Worm (Caenorhabditis elegans) whole organism, mixed stage, embryonic: ENCODE measurements around the gene skr-19.
A peak's percentile ranks its signal among the peaks of the same experiment; 100 is the strongest.

Experiments
- M03D4.4 ChIP-seq: sonication (generic microtip); optimal IDR thresholded peaks from 2 replicates; lab custom pipeline; 2017; ENCODE audit warnings: mild to moderate bottlenecking, missing genetic modification characterization, missing compliant biosample characterization
- bed-3 ChIP-seq: fragments of 200-800 bp; sonication (Bioruptor generic); optimal IDR thresholded peaks from 3 replicates; lab custom pipeline; 2018; ENCODE audit warnings: mild to moderate bottlenecking, missing genetic modification characterization, moderate library complexity, missing compliant biosample characterization
- blmp-1 ChIP-seq: fragments of 150-350 bp; optimal IDR thresholded peaks from 2 replicates; lab custom pipeline; 2014; ENCODE audit warnings: missing biosample characterization, missing genetic modification characterization
- ceh-39 ChIP-seq: fragments of 150-350 bp; optimal IDR thresholded peaks from 2 replicates; lab custom pipeline; 2014; ENCODE audit warnings: missing biosample characterization, missing genetic modification characterization
- ceh-43 ChIP-seq: fragments of 200-800 bp; sonication (Bioruptor generic); optimal IDR thresholded peaks from 2 replicates; lab custom pipeline; 2018; ENCODE audit warnings: mild to moderate bottlenecking, missing genetic modification characterization, moderate library complexity, missing compliant biosample characterization
- ceh-83 ChIP-seq: fragments of 200-800 bp; sonication (Bioruptor generic); optimal IDR thresholded peaks from 2 replicates; lab custom pipeline; 2018; ENCODE audit warnings: mild to moderate bottlenecking, missing genetic modification characterization, missing compliant biosample characterization
- ces-1 ChIP-seq: fragments of 150-350 bp; optimal IDR thresholded peaks from 2 replicates; lab custom pipeline; 2014; ENCODE audit warnings: missing biosample characterization, missing genetic modification reagents, missing genetic modification characterization
- cnd-1 ChIP-seq: fragments of 200-800 bp; sonication (Bioruptor generic); optimal IDR thresholded peaks from 2 replicates; lab custom pipeline; 2018; ENCODE audit warnings: mild to moderate bottlenecking, missing genetic modification characterization, missing compliant biosample characterization
- drap-1 ChIP-seq: fragments of 200-800 bp; sonication (Bioruptor generic); optimal IDR thresholded peaks from 3 replicates; lab custom pipeline; 2018; ENCODE audit warnings: mild to moderate bottlenecking, missing genetic modification characterization, missing compliant biosample characterization
- elt-1 ChIP-seq: sonication (generic microtip); optimal IDR thresholded peaks from 2 replicates; lab custom pipeline; 2017; ENCODE audit warnings: missing genetic modification characterization, mild to moderate bottlenecking, missing compliant biosample characterization, antibody characterized with exemption, moderate library complexity, borderline replicate concordance; ENCODE audit not compliant: insufficient read depth
- elt-3 ChIP-seq: fragments of 150-350 bp; optimal IDR thresholded peaks from 2 replicates; lab custom pipeline; 2014; ENCODE audit warnings: missing biosample characterization, missing genetic modification characterization
- flh-1 ChIP-seq: fragments of 200-800 bp; sonication (Bioruptor generic); optimal IDR thresholded peaks from 2 replicates; lab custom pipeline; 2018; ENCODE audit warnings: mild to moderate bottlenecking, missing genetic modification characterization, moderate library complexity, missing compliant biosample characterization
- ham-2 ChIP-seq: fragments of 200-800 bp; sonication (Bioruptor generic); optimal IDR thresholded peaks from 2 replicates; lab custom pipeline; 2018; ENCODE audit warnings: mild to moderate bottlenecking, missing genetic modification characterization, missing compliant biosample characterization
- hlh-1 ChIP-seq: fragments of 150-350 bp; optimal IDR thresholded peaks from 2 replicates; lab custom pipeline; 2014; ENCODE audit warnings: missing biosample characterization, missing genetic modification reagents, missing genetic modification characterization
- lin-13 ChIP-seq: fragments of 150-350 bp; optimal IDR thresholded peaks from 2 replicates; lab custom pipeline; 2014; ENCODE audit warnings: missing biosample characterization, missing genetic modification characterization
- lin-32 ChIP-seq: fragments of 200-800 bp; sonication (Bioruptor generic); optimal IDR thresholded peaks from 2 replicates; lab custom pipeline; 2018; ENCODE audit warnings: mild to moderate bottlenecking, missing genetic modification characterization, missing compliant biosample characterization
- lsy-2 ChIP-seq: fragments of 150-350 bp; optimal IDR thresholded peaks from 2 replicates; lab custom pipeline; 2014; ENCODE audit warnings: missing biosample characterization, missing genetic modification characterization
- mab-5 ChIP-seq: fragments of 150-350 bp; optimal IDR thresholded peaks from 2 replicates; lab custom pipeline; 2014; ENCODE audit warnings: missing biosample characterization, missing genetic modification characterization
- mep-1 ChIP-seq: fragments of 150-350 bp; optimal IDR thresholded peaks from 2 replicates; lab custom pipeline; 2017; ENCODE audit warnings: missing biosample characterization, missing genetic modification reagents, missing genetic modification characterization, inconsistent platforms
- mls-2 ChIP-seq: sonication (generic microtip); optimal IDR thresholded peaks from 2 replicates; lab custom pipeline; 2016; ENCODE audit warnings: mild to moderate bottlenecking, missing genetic modification characterization, moderate library complexity, missing compliant biosample characterization
- nhr-12 ChIP-seq: fragments of 150-350 bp; optimal IDR thresholded peaks from 2 replicates; lab custom pipeline; 2014; ENCODE audit warnings: missing biosample characterization, missing genetic modification characterization
- nhr-2 ChIP-seq: fragments of 150-350 bp; optimal IDR thresholded peaks from 2 replicates; lab custom pipeline; 2014; ENCODE audit warnings: missing biosample characterization, missing genetic modification characterization
- nhr-237 ChIP-seq: fragments of 150-350 bp; optimal IDR thresholded peaks from 2 replicates; lab custom pipeline; 2014; ENCODE audit warnings: missing biosample characterization, missing genetic modification characterization
- nhr-28 ChIP-seq: fragments of 150-350 bp; optimal IDR thresholded peaks from 2 replicates; lab custom pipeline; 2014; ENCODE audit warnings: missing biosample characterization, missing genetic modification characterization
- nhr-76 ChIP-seq: sonication (generic microtip); optimal IDR thresholded peaks from 2 replicates; lab custom pipeline; 2017; ENCODE audit warnings: missing biosample characterization, missing genetic modification characterization
- pha-4 ChIP-seq: fragments of 150-350 bp; optimal IDR thresholded peaks from 2 replicates; lab custom pipeline; 2018; ENCODE audit warnings: missing biosample characterization, missing genetic modification reagents, missing genetic modification characterization
- sem-2 ChIP-seq: fragments of 200-800 bp; sonication (Bioruptor generic); optimal IDR thresholded peaks from 2 replicates; lab custom pipeline; 2018; ENCODE audit warnings: mild to moderate bottlenecking, missing genetic modification characterization, missing compliant biosample characterization
- snpc-4 ChIP-seq: fragments of 150-350 bp; optimal IDR thresholded peaks from 2 replicates; lab custom pipeline; 2014; ENCODE audit warnings: missing biosample characterization, missing genetic modification characterization
- sptf-1 ChIP-seq: sonication (generic microtip); optimal IDR thresholded peaks from 2 replicates; lab custom pipeline; 2017; ENCODE audit warnings: mild to moderate bottlenecking, missing genetic modification characterization, moderate library complexity, missing compliant biosample characterization
- tbx-8 ChIP-seq: fragments of 200-800 bp; sonication (Bioruptor generic); optimal IDR thresholded peaks from 2 replicates; lab custom pipeline; 2018; ENCODE audit warnings: mild to moderate bottlenecking, missing genetic modification characterization, moderate library complexity, missing compliant biosample characterization
- unc-120 ChIP-seq: sonication (generic microtip); optimal IDR thresholded peaks from 2 replicates; lab custom pipeline; 2017; ENCODE audit warnings: missing genetic modification characterization, missing compliant biosample characterization; ENCODE audit not compliant: poor library complexity, severe bottlenecking
- unc-39 ChIP-seq: fragments of 150-350 bp; optimal IDR thresholded peaks from 2 replicates; lab custom pipeline; 2014; ENCODE audit warnings: missing biosample characterization, missing genetic modification characterization
- unc-62 ChIP-seq: fragments of 150-350 bp; optimal IDR thresholded peaks from 2 replicates; lab custom pipeline; 2014; ENCODE audit warnings: missing biosample characterization, missing genetic modification reagents, missing genetic modification characterization
- zip-8 ChIP-seq: fragments of 150-350 bp; optimal IDR thresholded peaks from 2 replicates; lab custom pipeline; 2014; ENCODE audit warnings: missing biosample characterization, missing genetic modification characterization
- ztf-11 ChIP-seq: fragments of 150-350 bp; optimal IDR thresholded peaks from 2 replicates; lab custom pipeline; 2014; ENCODE audit warnings: missing biosample characterization, missing genetic modification characterization

Gene skr-19

ce11 chrX:13262195-13262594 lies 37.7 kb upstream of the skr-19 start, which contains the start of gene K09A11.1:
K09A11.1 (plus strand) TSS chrX:13262495.
- TF ChIP-seq nhr-76 (tag; lab: Kevin White, UChicago) (no peak), elt-3 (tag; lab: Kevin White, UChicago) (no peak), ztf-11 (tag; lab: Kevin White, UChicago) (no peak), ceh-43 (GFP tag; lab: Kevin White, UChicago) (no peak), nhr-28 (tag; lab: Kevin White, UChicago) (no peak), elt-1 (tag; lab: Kevin White, UChicago) (no peak), ceh-83 (no peak), nhr-2 (tag; lab: Kevin White, UChicago) (no peak), pha-4 (tag; lab: Kevin White, UChicago) (no peak), mls-2 (tag; lab: Kevin White, UChicago) (no peak), blmp-1 (no peak), nhr-12 (no peak), drap-1 (GFP tag; lab: Kevin White, UChicago) (no peak), unc-120 (tag; lab: Kevin White, UChicago) (no peak), flh-1 (GFP tag; lab: Kevin White, UChicago) (no peak), lsy-2 (tag; lab: Kevin White, UChicago) (no peak), lin-32 (GFP tag; lab: Kevin White, UChicago) (no peak), unc-62 (GFP tag; lab: Kevin White, UChicago) (no peak)

- TF ChIP-seq elt-3 (tag; lab: Kevin White, UChicago) (no peak), M03D4.4 (no peak), ceh-39 (tag; lab: Kevin White, UChicago) (no peak), hlh-1 (tag; lab: Kevin White, UChicago) (no peak), mab-5 (tag; lab: Kevin White, UChicago) (no peak), unc-62 (GFP tag; lab: Kevin White, UChicago) (no peak), ceh-43 (GFP tag; lab: Kevin White, UChicago) (no peak), ceh-83 (no peak), sem-2 (GFP tag; lab: Kevin White, UChicago) (no peak), zip-8 (tag; lab: Kevin White, UChicago) (no peak), bed-3 (GFP tag; lab: Kevin White, UChicago) (no peak), lin-13 (tag; lab: Kevin White, UChicago) (no peak), tbx-8 (GFP tag; lab: Kevin White, UChicago) (no peak), nhr-2 (tag; lab: Kevin White, UChicago) (no peak), pha-4 (tag; lab: Kevin White, UChicago) (no peak), drap-1 (GFP tag; lab: Kevin White, UChicago) (no peak)
These were observed 33.1 kb upstream of the skr-19 start, which contains the start of gene K08H2.10 for ce11 chrX:13257577-13257976. K08H2.10 (plus strand) TSS chrX:13257806.

ce11 chrX:13251914-13252434 lies 27.5 kb upstream of the skr-19 start, which contains the start of gene nhr-32:
nhr-32 (plus strand) TSS chrX:13251964.
- TF ChIP-seq elt-1 (tag; lab: Kevin White, UChicago), result no peak
- TF ChIP-seq lsy-2 (tag; lab: Kevin White, UChicago), result no peak
- TF ChIP-seq mab-5 (tag; lab: Kevin White, UChicago), result no peak
- no peak for TF ChIP-seq nhr-28 (tag; lab: Kevin White, UChicago)
- no peak for TF ChIP-seq ceh-39 (tag; lab: Kevin White, UChicago)
- no peak for TF ChIP-seq ham-2 (GFP tag; lab: Kevin White, UChicago)
- TF ChIP-seq bed-3 (GFP tag; lab: Kevin White, UChicago), result no peak
- no peak for TF ChIP-seq mls-2 (tag; lab: Kevin White, UChicago)
- no peak for TF ChIP-seq tbx-8 (GFP tag; lab: Kevin White, UChicago)
- no peak for TF ChIP-seq flh-1 (GFP tag; lab: Kevin White, UChicago)

ce11 chrX:13251354-13251843 lies 26.9 kb upstream of the skr-19 start:
- TF ChIP-seq ceh-83, result no peak
- TF ChIP-seq unc-120 (tag; lab: Kevin White, UChicago), result peak; percentile 76
- peak; percentile 22 for TF ChIP-seq sptf-1 (tag; lab: Kevin White, UChicago)
- TF ChIP-seq unc-62 (GFP tag; lab: Kevin White, UChicago), result peak; percentile 81
- no peak for TF ChIP-seq snpc-4 (tag; lab: Kevin White, UChicago)
- TF ChIP-seq pha-4 (tag; lab: Kevin White, UChicago), result peak; percentile 72
- no peak for TF ChIP-seq tbx-8 (GFP tag; lab: Kevin White, UChicago)
- no peak for TF ChIP-seq unc-39 (tag; lab: Kevin White, UChicago)
- TF ChIP-seq ces-1 (GFP tag; lab: Kevin White, UChicago), result peak; percentile 86
- TF ChIP-seq flh-1 (GFP tag; lab: Kevin White, UChicago), result no peak
- TF ChIP-seq elt-1 (tag; lab: Kevin White, UChicago), result peak; percentile 76
- TF ChIP-seq drap-1 (GFP tag; lab: Kevin White, UChicago), result peak; percentile 3
- TF ChIP-seq zip-8 (tag; lab: Kevin White, UChicago), result no peak
- TF ChIP-seq lin-32 (GFP tag; lab: Kevin White, UChicago), result no peak
- peak; percentile 29 for TF ChIP-seq nhr-237 (tag; lab: Kevin White, UChicago)
- no peak for TF ChIP-seq nhr-12
- no peak for TF ChIP-seq M03D4.4
- no peak for TF ChIP-seq lsy-2 (tag; lab: Kevin White, UChicago)
- peak; percentile 94 for TF ChIP-seq hlh-1 (tag; lab: Kevin White, UChicago)
- TF ChIP-seq mep-1, result peak; percentile 85
- TF ChIP-seq mab-5 (tag; lab: Kevin White, UChicago), result no peak
- TF ChIP-seq nhr-76 (tag; lab: Kevin White, UChicago), result no peak
- no peak for TF ChIP-seq ceh-39 (tag; lab: Kevin White, UChicago)
- TF ChIP-seq lin-13 (tag; lab: Kevin White, UChicago), result peak; percentile 41
- TF ChIP-seq sem-2 (GFP tag; lab: Kevin White, UChicago), result no peak
- TF ChIP-seq nhr-2 (tag; lab: Kevin White, UChicago), result peak; percentile 63
- TF ChIP-seq cnd-1 (tag; lab: Kevin White, UChicago), result no peak
- peak; percentile 43 for TF ChIP-seq ham-2 (GFP tag; lab: Kevin White, UChicago)
- TF ChIP-seq bed-3 (GFP tag; lab: Kevin White, UChicago), result no peak
- no peak for TF ChIP-seq blmp-1
- TF ChIP-seq ztf-11 (tag; lab: Kevin White, UChicago), result no peak
- no peak for TF ChIP-seq nhr-28 (tag; lab: Kevin White, UChicago)
- TF ChIP-seq mls-2 (tag; lab: Kevin White, UChicago), result peak; percentile 64
- TF ChIP-seq ceh-43 (GFP tag; lab: Kevin White, UChicago), result peak; percentile 7
- no peak for TF ChIP-seq elt-3 (tag; lab: Kevin White, UChicago)
